Fruit fly (Drosophila melanogaster): ENCODE measurements around the gene Met.

Met gene

dm6 chrX:11628986-11629571 lies 13.2 kb downstream of the Met start (continued):
- peak; percentile 33 for TF ChIP-seq HHEX (GFP tag; optimal IDR thresholded peaks at IDR 0.05)
- no peak for TF ChIP-seq hth (optimal IDR thresholded peaks at IDR 0.05)
- TF ChIP-seq Vsx1 (GFP tag; optimal IDR thresholded peaks at IDR 0.05), result no peak
- peak; percentile 40 for TF ChIP-seq esg (GFP tag; conservative IDR thresholded peaks at IDR 0.05)
- TF ChIP-seq knrl (GFP tag; IDR thresholded peaks at IDR 0.05; ENCODE audit: partially characterized antibody), result no peak
- no peak for TF ChIP-seq hkb (optimal IDR thresholded peaks at IDR 0.05)
- TF ChIP-seq hkb (GFP tag; IDR thresholded peaks at IDR 0.05), result peak; percentile 69
- 0 out of 4 replicates have a peak, but pooled peaks have one; percentile 43 for TF ChIP-seq Gug (GFP tag; IDR thresholded peaks at IDR 0.05)
- peak; percentile 64; the same call in 1 of the 3 replicates for TF ChIP-seq CG11456 (GFP tag; IDR thresholded peaks at IDR 0.05)
- TF ChIP-seq CG12769 (tag; optimal IDR thresholded peaks at IDR 0.05), result peak; percentile 30
- no peak for TF ChIP-seq ash1 (GFP tag; optimal IDR thresholded peaks at IDR 0.05)
- peak; percentile 11 for TF ChIP-seq en (GFP tag; optimal IDR thresholded peaks at IDR 0.05)
- peak; percentile 70 for TF ChIP-seq zf30C (GFP tag; optimal IDR thresholded peaks at IDR 0.05)
- peak; percentile 74 for TF ChIP-seq CG33557 (GFP tag; optimal IDR thresholded peaks at IDR 0.05)
- peak; percentile 54 for TF ChIP-seq CG18599 (GFP tag; optimal IDR thresholded peaks at IDR 0.05)
- no peak for TF ChIP-seq CG12071 (GFP tag; optimal IDR thresholded peaks at IDR 0.05)
- TF ChIP-seq C15 (GFP tag; IDR thresholded peaks at IDR 0.05), result no peak
- no peak for TF ChIP-seq CG7928 (GFP tag; optimal IDR thresholded peaks at IDR 0.05)
- peak; percentile 54 for TF ChIP-seq Hsf (GFP tag; optimal IDR thresholded peaks at IDR 0.05)
- peak; percentile 17 for TF ChIP-seq CG17802 (tag; optimal IDR thresholded peaks at IDR 0.05)
- no peak for TF ChIP-seq nom (GFP tag; optimal IDR thresholded peaks at IDR 0.05)
- no peak for TF ChIP-seq CG13296 (GFP tag; optimal IDR thresholded peaks at IDR 0.05)
- TF ChIP-seq HLH54F (GFP tag; optimal IDR thresholded peaks at IDR 0.05), result no peak
- no peak for TF ChIP-seq ac (GFP tag; optimal IDR thresholded peaks at IDR 0.05)
- TF ChIP-seq crc (GFP tag; optimal IDR thresholded peaks at IDR 0.05), result no peak
- no peak for TF ChIP-seq bigmax (GFP tag; optimal IDR thresholded peaks at IDR 0.05)
- no peak for TF ChIP-seq Meics (GFP tag; optimal IDR thresholded peaks at IDR 0.05)
- no peak for TF ChIP-seq grn (GFP tag; optimal IDR thresholded peaks at IDR 0.05)
- TF ChIP-seq Ptx1 (GFP tag; IDR thresholded peaks at IDR 0.05), result peak; percentile 44; the same call in 1 of the 2 replicates
- TF ChIP-seq Spps (tag; optimal IDR thresholded peaks at IDR 0.05), result peak; percentile 67
- TF ChIP-seq Trl (optimal IDR thresholded peaks at IDR 0.05), result no peak
- peak; percentile 0 for TF ChIP-seq Trl (GFP tag; optimal IDR thresholded peaks at IDR 0.05)
- TF ChIP-seq ato (GFP tag; IDR thresholded peaks at IDR 0.05; ENCODE audit: partially characterized antibody), result no peak
- TF ChIP-seq Abd-B (GFP tag; optimal IDR thresholded peaks at IDR 0.05), result peak; percentile 33
- peak; percentile 62 for TF ChIP-seq CG7839 (tag; optimal IDR thresholded peaks at IDR 0.05)
- TF ChIP-seq HmgD (GFP tag; optimal IDR thresholded peaks at IDR 0.05), result no peak
- TF ChIP-seq CG34224 (GFP tag; IDR thresholded peaks at IDR 0.05; ENCODE audit: partially characterized antibody), result no peak
- TF ChIP-seq row (GFP tag; IDR thresholded peaks at IDR 0.05), result peak; percentile 77
- no peak for TF ChIP-seq mirr (GFP tag; optimal IDR thresholded peaks at IDR 0.05)
- no peak for TF ChIP-seq h (optimal IDR thresholded peaks at IDR 0.05)
- TF ChIP-seq Sry-δ (GFP tag; optimal IDR thresholded peaks at IDR 0.05), result no peak
- peak; percentile 33; the same call in 1 of the 3 replicates for TF ChIP-seq dysf (GFP tag; IDR thresholded peaks at IDR 0.05)
- no peak for TF ChIP-seq Oaz (GFP tag; IDR thresholded peaks at IDR 0.05)
- peak; percentile 68 for TF ChIP-seq fd96Cb (tag; optimal IDR thresholded peaks at IDR 0.05)
- peak; percentile 51 for TF ChIP-seq CoRest (tag; optimal IDR thresholded peaks at IDR 0.05)
- TF ChIP-seq az2 (GFP tag; optimal IDR thresholded peaks at IDR 0.05), result peak; percentile 64
- TF ChIP-seq tio (GFP tag; optimal IDR thresholded peaks at IDR 0.05), result peak; percentile 17
- 0 out of 2 replicates have a peak, but pooled peaks have one; percentile 45 for TF ChIP-seq CG4730 (GFP tag; IDR thresholded peaks at IDR 0.05)
- TF ChIP-seq Hey (tag; optimal IDR thresholded peaks at IDR 0.05), result no peak
- TF ChIP-seq Xrp1 (GFP tag; IDR thresholded peaks at IDR 0.05), result peak; percentile 80
- peak; percentile 52 for TF ChIP-seq CG4820 (GFP tag; optimal IDR thresholded peaks at IDR 0.05)
